Fruit fly (Drosophila melanogaster): ENCODE results near the gene sstn.

sstn gene

dm6 chr3L:15101639-15102413 is 7.3 kb upstream of the sstn start (continued):
- TF ChIP-seq CG31627 (GFP tag; optimal IDR thresholded peaks at IDR 0.05) (peak; percentile 54), CG10631 (GFP tag; optimal IDR thresholded peaks at IDR 0.05) (peak; percentile 13), CG32006 (GFP tag; optimal IDR thresholded peaks at IDR 0.05) (peak; percentile 23), CG9139 (GFP tag; optimal IDR thresholded peaks at IDR 0.05) (peak; percentile 3), CG6276 (GFP tag; optimal IDR thresholded peaks at IDR 0.05) (no peak), fd59A (GFP tag; optimal IDR thresholded peaks at IDR 0.05) (no peak), OdsH (GFP tag; optimal IDR thresholded peaks at IDR 0.05) (no peak), spab (GFP tag; optimal IDR thresholded peaks at IDR 0.05) (peak; percentile 43), CG11902 (GFP tag; optimal IDR thresholded peaks at IDR 0.05) (peak; percentile 3), CG8319 (GFP tag; optimal IDR thresholded peaks at IDR 0.05) (no peak), vri (GFP tag; optimal IDR thresholded peaks at IDR 0.05) (peak; percentile 69), Gug (GFP tag; IDR thresholded peaks at IDR 0.05) (no peak), topi (GFP tag; optimal IDR thresholded peaks at IDR 0.05) (peak; percentile 8), dac (GFP tag; optimal IDR thresholded peaks at IDR 0.05) (no peak), fkh (GFP tag; optimal IDR thresholded peaks at IDR 0.05) (no peak), Sox15 (GFP tag; optimal IDR thresholded peaks at IDR 0.05) (peak; percentile 1)

- TF ChIP-seq ss (GFP tag; optimal IDR thresholded peaks at IDR 0.05), result no peak
- TF ChIP-seq Hr4 (GFP tag; optimal IDR thresholded peaks at IDR 0.05), result no peak
- TF ChIP-seq OdsH (GFP tag; optimal IDR thresholded peaks at IDR 0.05), result no peak
- no peak for TF ChIP-seq CG6792 (GFP tag; optimal IDR thresholded peaks at IDR 0.05)
- no peak for TF ChIP-seq Smox (GFP tag; optimal IDR thresholded peaks at IDR 0.05)
- TF ChIP-seq Eip78C (GFP tag), result peak; percentile 33
Observed at dm6 chr3L:15100983-15101382, 6.5 kb upstream of the sstn start.

dm6 chr3L:15099541-15099940 is 5.0 kb upstream of the sstn start:
- TF ChIP-seq Blimp-1 (GFP tag; optimal IDR thresholded peaks at IDR 0.05) (no peak), esn (GFP tag; optimal IDR thresholded peaks at IDR 0.05) (no peak), CG10669 (GFP tag; optimal IDR thresholded peaks at IDR 0.05) (no peak), dsx (GFP tag; optimal IDR thresholded peaks at IDR 0.05; ENCODE audit: poor library complexity, severe bottlenecking) (no peak), svp (GFP tag) (peak; percentile 88), Hr38 (GFP tag; optimal IDR thresholded peaks at IDR 0.05) (no peak), Eip78C (GFP tag) (peak; percentile 38), CG32006 (GFP tag; optimal IDR thresholded peaks at IDR 0.05) (peak; percentile 23), topi (GFP tag; optimal IDR thresholded peaks at IDR 0.05) (no peak), Ets96B (tag; optimal IDR thresholded peaks at IDR 0.05) (no peak), CG6792 (GFP tag; optimal IDR thresholded peaks at IDR 0.05) (no peak), CG16779 (tag; optimal IDR thresholded peaks at IDR 0.05) (no peak), CG8119 (GFP tag; IDR thresholded peaks at IDR 0.05) (no peak), CG7368 (GFP tag; optimal IDR thresholded peaks at IDR 0.05) (no peak), CG9139 (GFP tag; optimal IDR thresholded peaks at IDR 0.05) (no peak), CG11902 (GFP tag; optimal IDR thresholded peaks at IDR 0.05) (no peak), spab (GFP tag; optimal IDR thresholded peaks at IDR 0.05) (no peak), Sox15 (GFP tag; optimal IDR thresholded peaks at IDR 0.05) (no peak), CG10631 (GFP tag; optimal IDR thresholded peaks at IDR 0.05) (no peak)

DNA sequence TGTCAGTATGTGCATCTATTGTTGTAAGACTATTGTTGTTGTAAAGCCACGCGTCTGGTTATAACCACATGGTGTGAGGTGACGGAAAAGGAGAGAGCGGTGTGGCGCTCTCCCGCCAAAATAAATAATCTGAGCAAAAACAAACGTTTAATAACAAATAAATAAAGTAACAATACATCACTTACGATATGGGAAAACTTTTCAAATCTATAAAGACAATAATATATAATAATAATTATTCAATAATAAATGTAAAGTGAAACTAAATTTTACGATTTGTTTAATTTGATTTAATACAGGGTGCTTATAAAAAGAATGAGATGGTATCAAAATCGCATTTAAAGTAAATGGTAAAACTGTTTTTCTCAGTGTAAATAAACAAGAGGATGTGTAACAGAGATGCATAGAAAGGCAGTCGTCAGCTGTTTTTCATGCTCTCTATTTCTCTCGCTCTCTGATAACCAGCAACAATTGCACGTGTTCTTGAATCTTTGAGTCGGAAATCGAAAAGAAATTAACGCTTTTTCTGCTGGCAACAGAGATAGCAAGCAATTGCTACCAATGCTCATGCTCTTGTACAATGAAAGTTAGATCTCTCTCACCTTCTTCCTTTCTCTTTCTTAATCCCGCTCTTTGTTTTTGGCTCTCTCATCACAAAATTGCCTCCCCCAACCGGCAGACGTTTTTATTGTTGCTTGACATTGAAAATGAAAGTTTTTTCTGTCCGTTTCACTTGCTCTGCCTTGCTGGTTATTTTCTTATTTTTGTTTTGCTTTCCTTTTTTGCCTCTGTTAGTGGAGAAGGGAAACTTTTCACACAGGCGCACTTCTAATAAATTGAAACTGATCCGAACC is 4.4 kb upstream of the sstn start:
- TF ChIP-seq cyc (GFP tag; optimal IDR thresholded peaks at IDR 0.05) (peak; percentile 56), Sox14 (GFP tag; optimal IDR thresholded peaks at IDR 0.05) (peak; percentile 16), Ets21C (GFP tag; optimal IDR thresholded peaks at IDR 0.05) (no peak), CG4318 (GFP tag; optimal IDR thresholded peaks at IDR 0.05) (peak; percentile 74), Eip78C (GFP tag) (peak; percentile 90), CG3919 (GFP tag; optimal IDR thresholded peaks at IDR 0.05) (peak; percentile 86), esn (GFP tag; optimal IDR thresholded peaks at IDR 0.05) (peak; percentile 64), CG6808 (GFP tag; optimal IDR thresholded peaks at IDR 0.05) (peak; percentile 72), eg (GFP tag; IDR thresholded peaks at IDR 0.05) (peak; percentile 94), CG1621 (tag; optimal IDR thresholded peaks at IDR 0.05) (peak; percentile 36), CG8632 (GFP tag; optimal IDR thresholded peaks at IDR 0.05) (peak; percentile 76), Hr38 (GFP tag; optimal IDR thresholded peaks at IDR 0.05) (no peak), CG8119 (GFP tag; IDR thresholded peaks at IDR 0.05) (peak; percentile 96), fkh (GFP tag; optimal IDR thresholded peaks at IDR 0.05) (peak; percentile 95), CG31627 (GFP tag; optimal IDR thresholded peaks at IDR 0.05) (no peak), dsx (GFP tag; optimal IDR thresholded peaks at IDR 0.05; ENCODE audit: poor library complexity, severe bottlenecking) (peak; percentile 74), CG32006 (GFP tag; optimal IDR thresholded peaks at IDR 0.05) (peak; percentile 86), CG10631 (GFP tag; optimal IDR thresholded peaks at IDR 0.05) (peak; percentile 86), Sox15 (GFP tag; optimal IDR thresholded peaks at IDR 0.05) (no peak), CG34406 (GFP tag; optimal IDR thresholded peaks at IDR 0.05) (peak; percentile 71), spab (GFP tag; optimal IDR thresholded peaks at IDR 0.05) (peak; percentile 77)
